Worm (Caenorhabditis elegans) whole organism, young adult: Measurements from ENCODE around the gene wdr-46.

Source experiments
- F23B12.7 ChIP-seq: sonication (generic microtip); optimal IDR thresholded peaks from 2 replicates; lab custom pipeline; 2017; ENCODE audit warnings: missing genetic modification characterization, mild to moderate bottlenecking, missing compliant biosample characterization, antibody characterized with exemption, moderate library complexity; ENCODE audit not compliant: insufficient read depth
- F33H1.4 ChIP-seq: fragments of 200-800 bp; sonication (Bioruptor generic); IDR thresholded peaks from 2 replicates; pipeline ENCODE4 v1.3.6; 2022; ENCODE audit warnings: missing genetic modification reagents, missing genetic modification characterization, missing compliant biosample characterization
- F37B4.10 ChIP-seq: fragments of 200-800 bp; sonication (Bioruptor generic); IDR thresholded peaks from 2 replicates; pipeline ENCODE4 v1.3.6; 2022; ENCODE audit warnings: missing genetic modification characterization, missing compliant biosample characterization
- F39B2.1 ChIP-seq: fragments of 200-800 bp; sonication (Bioruptor generic); IDR thresholded peaks from 2 replicates; pipeline ENCODE4 v1.3.6; 2022; ENCODE audit warnings: missing genetic modification reagents, missing genetic modification characterization, missing compliant biosample characterization
- F55B11.4 ChIP-seq: sonication (generic microtip); optimal IDR thresholded peaks from 2 replicates; lab custom pipeline; 2016; ENCODE audit warnings: missing compliant biosample characterization, missing genetic modification characterization, borderline replicate concordance; ENCODE audit not compliant: insufficient read depth
- F57A8.1 ChIP-seq: fragments of 200-800 bp; sonication (Bioruptor generic); optimal IDR thresholded peaks from 2 replicates; lab custom pipeline; 2018; ENCODE audit warnings: mild to moderate bottlenecking, missing genetic modification characterization, moderate library complexity, missing compliant biosample characterization
- K11D2.4 ChIP-seq: fragments of 200-800 bp; sonication (Bioruptor generic); IDR thresholded peaks from 2 replicates; pipeline ENCODE4 v1.3.6; 2022; ENCODE audit warnings: missing genetic modification reagents, missing genetic modification characterization, missing compliant biosample characterization
- Y79H2A.3 ChIP-seq: fragments of 200-800 bp; sonication (Bioruptor generic); conservative IDR thresholded peaks from 2 replicates; pipeline ENCODE4 v1.3.6; 2022; ENCODE audit warnings: missing genetic modification reagents, missing genetic modification characterization, missing compliant biosample characterization
- ama-1 ChIP-seq, 3 experiments: fragments of 150-350 bp in 1 of 3; sonication (generic microtip) in 2 of 3; optimal IDR thresholded peaks; 2 replicates each; lab custom pipeline; 2014 to 2018; ENCODE audit warnings: missing biosample characterization in 2 of 3, missing genetic modification characterization in 2 of 3, missing genetic modification reagents in 2 of 3
- attf-5 ChIP-seq: fragments of 200-800 bp; sonication (Bioruptor generic); optimal IDR thresholded peaks from 2 replicates; lab custom pipeline; 2018; ENCODE audit warnings: mild to moderate bottlenecking, missing genetic modification characterization, missing compliant biosample characterization
- ccch-3 ChIP-seq: fragments of 200-800 bp; sonication (Bioruptor generic); optimal IDR thresholded peaks from 2 replicates; lab custom pipeline; 2018; ENCODE audit warnings: mild to moderate bottlenecking, missing genetic modification characterization, missing compliant biosample characterization
- cebp-1 ChIP-seq, 2 experiments: fragments of 200-800 bp in 1 of 2; sonication (Bioruptor generic) in 1 of 2; sonication (generic microtip) in 1 of 2; IDR thresholded peaks in 1 of 2; optimal IDR thresholded peaks in 1 of 2; 2 replicates each; pipeline versions ENCODE4 v1.3.6 to Lab custom; 2017 to 2022; ENCODE audit warnings: missing compliant biosample characterization in 2 of 2, missing genetic modification characterization in 2 of 2, mild to moderate bottlenecking in 1 of 2, missing genetic modification reagents in 1 of 2, moderate library complexity in 1 of 2
- ceh-27 ChIP-seq: fragments of 200-800 bp; sonication (Bioruptor generic); optimal IDR thresholded peaks from 2 replicates; lab custom pipeline; 2018; ENCODE audit warnings: mild to moderate bottlenecking, missing genetic modification characterization, moderate library complexity, missing compliant biosample characterization
- ceh-40 ChIP-seq: fragments of 200-800 bp; sonication (Bioruptor generic); IDR thresholded peaks from 2 replicates; pipeline ENCODE4 v1.3.6; 2022; ENCODE audit warnings: missing genetic modification characterization, missing compliant biosample characterization
- die-1 ChIP-seq: sonication (generic microtip); optimal IDR thresholded peaks from 2 replicates; lab custom pipeline; 2016; ENCODE audit warnings: missing genotype, mild to moderate bottlenecking, missing genetic modification characterization, missing compliant biosample characterization
- dox-1 ChIP-seq: fragments of 200-800 bp; sonication (Bioruptor generic); IDR thresholded peaks from 2 replicates; pipeline ENCODE4 v1.3.6; 2022; ENCODE audit warnings: missing genetic modification reagents, missing genetic modification characterization, missing compliant biosample characterization
- egl-18 ChIP-seq: fragments of 200-800 bp; sonication (Bioruptor generic); IDR thresholded peaks from 2 replicates; pipeline ENCODE4 v1.3.6; 2022; ENCODE audit warnings: missing genetic modification reagents, missing genetic modification characterization, missing compliant biosample characterization
- egl-44 ChIP-seq: fragments of 200-800 bp; sonication (Bioruptor generic); IDR thresholded peaks from 2 replicates; pipeline ENCODE4 v1.3.6; 2022; ENCODE audit warnings: missing genetic modification reagents, missing genetic modification characterization, missing compliant biosample characterization
- hlh-12 ChIP-seq: sonication (generic microtip); optimal IDR thresholded peaks from 2 replicates; lab custom pipeline; 2016; ENCODE audit warnings: missing genetic modification characterization, missing compliant biosample characterization
- hmg-1.2 ChIP-seq: fragments of 200-800 bp; sonication (Bioruptor generic); IDR thresholded peaks from 2 replicates; pipeline ENCODE4 v1.3.6; 2022; ENCODE audit warnings: missing genetic modification reagents, missing genetic modification characterization, missing compliant biosample characterization
- hrde-1 ChIP-seq: sonication (generic microtip); optimal IDR thresholded peaks from 2 replicates; lab custom pipeline; 2016; ENCODE audit warnings: missing genetic modification characterization, mild to moderate bottlenecking, missing compliant biosample characterization, moderate library complexity, missing genotype, missing genetic modification reagents, borderline replicate concordance
- lin-26 ChIP-seq: fragments of 200-800 bp; sonication (Bioruptor generic); IDR thresholded peaks from 2 replicates; pipeline ENCODE4 v1.3.6; 2022; ENCODE audit warnings: missing genetic modification reagents, missing genetic modification characterization, missing compliant biosample characterization
- lin-54 ChIP-seq: fragments of 200-800 bp; sonication (Bioruptor generic); optimal IDR thresholded peaks from 2 replicates; lab custom pipeline; 2018; ENCODE audit warnings: mild to moderate bottlenecking, missing genetic modification characterization, missing compliant biosample characterization
- lir-1 ChIP-seq: fragments of 200-800 bp; sonication (Bioruptor generic); conservative IDR thresholded peaks from 2 replicates; pipeline ENCODE4 v1.3.6; 2022; ENCODE audit warnings: missing genetic modification reagents, missing genetic modification characterization, missing compliant biosample characterization
- lsl-1 ChIP-seq: fragments of 200-800 bp; sonication (Bioruptor generic); optimal IDR thresholded peaks from 2 replicates; lab custom pipeline; 2018; ENCODE audit warnings: mild to moderate bottlenecking, missing genetic modification characterization, moderate library complexity, missing compliant biosample characterization
- madf-10 ChIP-seq: sonication (generic microtip); optimal IDR thresholded peaks from 2 replicates; lab custom pipeline; 2016; ENCODE audit warnings: mild to moderate bottlenecking, missing genetic modification characterization, missing compliant biosample characterization
- mcd-1 ChIP-seq: fragments of 200-800 bp; sonication (Bioruptor generic); IDR thresholded peaks from 2 replicates; pipeline ENCODE4 v1.3.6; 2022; ENCODE audit warnings: missing genetic modification reagents, missing genetic modification characterization, missing compliant biosample characterization
- nfya-1 ChIP-seq: sonication (generic microtip); optimal IDR thresholded peaks from 2 replicates; lab custom pipeline; 2017; ENCODE audit warnings: antibody characterized with exemption, missing compliant biosample characterization, missing genetic modification characterization, borderline replicate concordance; ENCODE audit not compliant: insufficient read depth
- nhr-120 ChIP-seq: fragments of 200-800 bp; sonication (Bioruptor generic); IDR thresholded peaks from 2 replicates; pipeline ENCODE4 v1.3.6; 2022; ENCODE audit warnings: missing genetic modification characterization, missing compliant biosample characterization
- nhr-90 ChIP-seq: sonication (generic microtip); optimal IDR thresholded peaks from 2 replicates; lab custom pipeline; 2016; ENCODE audit warnings: missing genotype, mild to moderate bottlenecking, missing genetic modification characterization, missing compliant biosample characterization
- pbrm-1 ChIP-seq: fragments of 200-800 bp; sonication (Bioruptor generic); IDR thresholded peaks from 2 replicates; pipeline ENCODE4 v1.3.6; 2022; ENCODE audit warnings: missing genetic modification reagents, missing genetic modification characterization, missing compliant biosample characterization
- rec-8 ChIP-seq, 2 experiments: sonication (generic microtip); optimal IDR thresholded peaks; 2 replicates each; lab custom pipeline; 2016; ENCODE audit warnings: mild to moderate bottlenecking in 2 of 2, missing genetic modification characterization in 2 of 2, missing genetic modification reagents in 2 of 2, missing genotype in 2 of 2, missing biosample characterization in 1 of 2, missing compliant biosample characterization in 1 of 2, moderate library complexity in 1 of 2
- snpc-3.4 ChIP-seq: sonication (generic microtip); optimal IDR thresholded peaks from 2 replicates; lab custom pipeline; 2017; ENCODE audit warnings: missing genetic modification characterization, mild to moderate bottlenecking, missing compliant biosample characterization, antibody characterized with exemption, moderate library complexity, missing genotype, missing genetic modification reagents
- snpc-4 ChIP-seq, 5 experiments: fragments of 150-350 bp in 1 of 5; sonication (generic microtip) in 4 of 5; optimal IDR thresholded peaks; 2 replicates each; lab custom pipeline; 2014 to 2018; ENCODE audit warnings: missing genetic modification characterization in 5 of 5, missing biosample characterization in 3 of 5, antibody characterized with exemption in 2 of 5, mild to moderate bottlenecking in 2 of 5, missing compliant biosample characterization in 2 of 5, missing genotype in 2 of 5, moderate library complexity in 2 of 5, missing genetic modification reagents in 1 of 5
- somi-1 ChIP-seq: fragments of 200-800 bp; sonication (Bioruptor generic); optimal IDR thresholded peaks from 2 replicates; lab custom pipeline; 2018; ENCODE audit warnings: mild to moderate bottlenecking, missing genetic modification characterization, missing compliant biosample characterization
- unc-130 ChIP-seq: sonication (generic microtip); optimal IDR thresholded peaks from 2 replicates; lab custom pipeline; 2016; ENCODE audit warnings: missing genetic modification reagents, missing genetic modification characterization, missing compliant biosample characterization
- unc-62 ChIP-seq: fragments of 150-350 bp; optimal IDR thresholded peaks from 2 replicates; lab custom pipeline; 2014; ENCODE audit warnings: missing biosample characterization, missing genetic modification reagents, missing genetic modification characterization

wdr-46 gene

DNA sequence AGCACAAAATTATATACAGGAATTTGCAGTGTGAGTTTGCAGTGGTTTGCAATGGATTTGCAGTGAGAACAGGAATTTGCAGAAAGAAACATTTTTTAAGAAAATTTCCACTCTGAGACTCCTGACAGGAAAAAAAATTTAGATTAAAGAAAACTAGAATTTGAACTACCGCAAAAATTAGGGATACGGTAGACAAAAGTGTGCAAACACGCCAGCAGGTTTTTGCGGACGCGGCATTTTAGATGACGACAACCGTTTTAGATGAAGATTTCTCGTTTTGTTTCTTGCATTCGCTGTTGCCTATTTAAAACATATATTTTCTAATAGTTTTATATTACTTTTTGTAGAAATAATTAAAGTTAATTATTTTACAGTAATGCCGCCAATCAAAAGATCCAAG lies at the start of gene wdr-46 (continued):
- TF ChIP-seq ama-1 (optimal IDR thresholded peaks at IDR 0.05; lab: Kevin White, UChicago) (no peak), ama-1 (GFP tag; optimal IDR thresholded peaks at IDR 0.05; lab: Kevin White, UChicago) (peak; percentile 42 to 64), F33H1.4 (GFP tag; lab: Robert Waterston, UW) (peak; percentile 61), nhr-120 (GFP tag; lab: Robert Waterston, UW) (no peak), mcd-1 (GFP tag; lab: Robert Waterston, UW) (peak; percentile 71), pbrm-1 (GFP tag; lab: Robert Waterston, UW) (peak; percentile 60), die-1 (tag; lab: Kevin White, UChicago) (no peak), egl-44 (GFP tag; lab: Robert Waterston, UW) (no peak), madf-10 (tag; lab: Kevin White, UChicago) (peak; percentile 31), F57A8.1 (GFP tag; lab: Kevin White, UChicago) (no peak), ccch-3 (GFP tag; lab: Kevin White, UChicago) (no peak), hmg-1.2 (peak; percentile 45), lin-26 (GFP tag; lab: Robert Waterston, UW) (no peak), cebp-1 (GFP tag; IDR thresholded peaks at IDR 0.05; lab: Robert Waterston, UW) (no peak), cebp-1 (tag; optimal IDR thresholded peaks at IDR 0.05; lab: Kevin White, UChicago) (no peak), lir-1 (GFP tag; lab: Robert Waterston, UW) (no peak), hlh-12 (no peak), egl-18 (no peak), nhr-90 (no peak), nfya-1 (tag; lab: Kevin White, UChicago) (no peak), F37B4.10 (GFP tag; lab: Robert Waterston, UW) (no peak), unc-130 (no peak), unc-62 (GFP tag; lab: Kevin White, UChicago) (no peak), ceh-27 (no peak), dox-1 (GFP tag; lab: Robert Waterston, UW) (peak; percentile 18; the same call in 1 of the 2 replicates), hrde-1 (no peak), snpc-3.4 (tag; lab: Kevin White, UChicago) (no peak), F55B11.4 (tag; lab: Kevin White, UChicago) (no peak)

- 0 out of 2 replicates have a peak, but pooled peaks have one; percentile 10 for TF ChIP-seq F39B2.1 (GFP tag; lab: Robert Waterston, UW)
- TF ChIP-seq, all 124 proteins: peak for 1; not testable (repeated sequence) for 123
Observed at ce11 chrIV:12326932-12327331, 45.1 kb upstream of the wdr-46 start, which contains the start of gene F19B6.3. TSS of gene F19B6.3 (plus strand) at chrIV:12327232.

- TF ChIP-seq somi-1 (GFP tag; lab: Kevin White, UChicago) (no peak), lin-54 (GFP tag; lab: Kevin White, UChicago) (peak; percentile 2), ceh-40 (GFP tag; lab: Robert Waterston, UW) (no peak), cebp-1 (GFP tag; IDR thresholded peaks at IDR 0.05; lab: Robert Waterston, UW) (no peak), cebp-1 (tag; optimal IDR thresholded peaks at IDR 0.05; lab: Kevin White, UChicago) (peak; percentile 24), F23B12.7 (tag; lab: Kevin White, UChicago) (peak; percentile 20), Y79H2A.3 (GFP tag; lab: Robert Waterston, UW) (0 out of 2 replicates have a peak, but pooled peaks have one; percentile 19), snpc-4 (GFP tag; optimal IDR thresholded peaks at IDR 0.05; lab: Kevin White, UChicago) (no peak), snpc-4 (tag; optimal IDR thresholded peaks at IDR 0.05; lab: Kevin White, UChicago) (peak in 1 of 4 experiments; percentile 30), attf-5 (GFP tag; lab: Kevin White, UChicago) (peak; percentile 3), lsl-1 (GFP tag; lab: Kevin White, UChicago) (peak; percentile 7), F33H1.4 (GFP tag; lab: Robert Waterston, UW) (no peak), rec-8 (tag; optimal IDR thresholded peaks at IDR 0.05; lab: Kevin White, UChicago) (no peak), K11D2.4 (GFP tag; lab: Robert Waterston, UW) (no peak)
Observed at ce11 chrIV:12330840-12331359, 41.2 kb upstream of the wdr-46 start, which contains the start of gene ufd-1. TSS of gene ufd-1 (minus strand) at chrIV:12330890.
